Fruit fly (Drosophila melanogaster): ENCODE data around the gene gammaTub23C.
A peak's percentile ranks its signal among the peaks of the same experiment; 100 is the strongest.

Gene gammaTub23C

dm6 chr2L:2931555-2932131 is 41.0 kb upstream of the gammaTub23C start (continued):
- no peak for TF ChIP-seq ERR (GFP tag; optimal IDR thresholded peaks at IDR 0.05)
- TF ChIP-seq Bgb (GFP tag; IDR thresholded peaks at IDR 0.05; ENCODE audit: partially characterized antibody): no peak
- TF ChIP-seq CG1233 (GFP tag; optimal IDR thresholded peaks at IDR 0.05): no peak
- TF ChIP-seq CG17568 (GFP tag; optimal IDR thresholded peaks at IDR 0.05): no peak
- TF ChIP-seq croc (GFP tag; conservative IDR thresholded peaks at IDR 0.05): no peak
- peak; percentile 52 for TF ChIP-seq abd-A (tag; optimal IDR thresholded peaks at IDR 0.05)
- peak; percentile 70 for TF ChIP-seq nom (GFP tag; optimal IDR thresholded peaks at IDR 0.05)
- TF ChIP-seq shn (GFP tag; optimal IDR thresholded peaks at IDR 0.05): no peak
- TF ChIP-seq E2f2 (GFP tag; IDR thresholded peaks at IDR 0.05): no peak
- no peak for TF ChIP-seq Hr78 (GFP tag; optimal IDR thresholded peaks at IDR 0.05)
- TF ChIP-seq da (GFP tag; optimal IDR thresholded peaks at IDR 0.05): no peak
- TF ChIP-seq Pdp1 (GFP tag; optimal IDR thresholded peaks at IDR 0.05): no peak
- peak; percentile 35 to 62 for TF ChIP-seq bsh (GFP tag; optimal IDR thresholded peaks at IDR 0.05)
- TF ChIP-seq CG11456 (GFP tag; IDR thresholded peaks at IDR 0.05): no peak
- TF ChIP-seq oc (tag; optimal IDR thresholded peaks at IDR 0.05): no peak
- no peak for TF ChIP-seq CG31365 (tag; optimal IDR thresholded peaks at IDR 0.05)
- no peak for TF ChIP-seq CG7928 (GFP tag; optimal IDR thresholded peaks at IDR 0.05)
- no peak for TF ChIP-seq CG4360 (GFP tag; IDR thresholded peaks at IDR 0.05)
- no peak for TF ChIP-seq disco-r (GFP tag; optimal IDR thresholded peaks at IDR 0.05)
- no peak for TF ChIP-seq luna (GFP tag; optimal IDR thresholded peaks at IDR 0.05)
- no peak for TF ChIP-seq Mad (GFP tag; optimal IDR thresholded peaks at IDR 0.05)
- TF ChIP-seq CG18262 (tag; optimal IDR thresholded peaks at IDR 0.05): peak; percentile 9
- peak; percentile 6 for TF ChIP-seq CG15514 (GFP tag; optimal IDR thresholded peaks at IDR 0.05)
- TF ChIP-seq gcm2 (GFP tag; optimal IDR thresholded peaks at IDR 0.05): no peak
- TF ChIP-seq Oli (tag; optimal IDR thresholded peaks at IDR 0.05): peak; percentile 11
- TF ChIP-seq PHDP (tag; optimal IDR thresholded peaks at IDR 0.05): peak; percentile 24
- TF ChIP-seq gsb-n (tag; optimal IDR thresholded peaks at IDR 0.05): no peak
- TF ChIP-seq ind (GFP tag; optimal IDR thresholded peaks at IDR 0.05): no peak
- TF ChIP-seq CG2199 (GFP tag; IDR thresholded peaks at IDR 0.05): no peak
- TF ChIP-seq chinmo (GFP tag; IDR thresholded peaks at IDR 0.05; ENCODE audit: partially characterized antibody): no peak
- TF ChIP-seq HLH54F (GFP tag; optimal IDR thresholded peaks at IDR 0.05): no peak
- TF ChIP-seq chn (GFP tag; optimal IDR thresholded peaks at IDR 0.05): no peak
- no peak for TF ChIP-seq CG2116 (GFP tag; optimal IDR thresholded peaks at IDR 0.05)
- peak; percentile 42 for TF ChIP-seq CG7556 (GFP tag; optimal IDR thresholded peaks at IDR 0.05)
- TF ChIP-seq Fer3 (tag; optimal IDR thresholded peaks at IDR 0.05): no peak
- TF ChIP-seq NC2α (GFP tag; optimal IDR thresholded peaks at IDR 0.05): no peak
- no peak for TF ChIP-seq Dref (GFP tag; IDR thresholded peaks at IDR 0.05)
- no peak for TF ChIP-seq CG16815 (GFP tag; optimal IDR thresholded peaks at IDR 0.05)
- TF ChIP-seq ewg (GFP tag; optimal IDR thresholded peaks at IDR 0.05): no peak
- no peak for TF ChIP-seq CG5180 (GFP tag; optimal IDR thresholded peaks at IDR 0.05)
- TF ChIP-seq zen (tag; optimal IDR thresholded peaks at IDR 0.05): no peak
- TF ChIP-seq CG14050 (GFP tag; IDR thresholded peaks at IDR 0.05): no peak
- TF ChIP-seq D19A (tag; optimal IDR thresholded peaks at IDR 0.05): peak; percentile 89
- peak; percentile 37 for TF ChIP-seq CG4707 (GFP tag; optimal IDR thresholded peaks at IDR 0.05)
- peak; percentile 25 for TF ChIP-seq scrt (GFP tag; optimal IDR thresholded peaks at IDR 0.05)
- no peak for TF ChIP-seq CG4282 (GFP tag; optimal IDR thresholded peaks at IDR 0.05)
- no peak for TF ChIP-seq maf-S (GFP tag; optimal IDR thresholded peaks at IDR 0.05)
- peak; percentile 48 for TF ChIP-seq gem (tag; optimal IDR thresholded peaks at IDR 0.05)
- TF ChIP-seq Elba2 (GFP tag; optimal IDR thresholded peaks at IDR 0.05): no peak
